Worm (Caenorhabditis elegans) whole organism, L2 larva: ENCODE measurements around the gene sax-2.
A peak's percentile ranks its signal among the peaks of the same experiment; 100 is the strongest.

Experiments
- C34F6.9 ChIP-seq: fragments of 150-350 bp; optimal IDR thresholded peaks from 2 replicates; lab custom pipeline; 2014; ENCODE audit warnings: missing biosample characterization, missing genetic modification characterization
- F13H6.1 ChIP-seq: sonication (generic microtip); optimal IDR thresholded peaks from 2 replicates; lab custom pipeline; 2016; ENCODE audit warnings: missing genetic modification characterization, missing compliant biosample characterization
- R02D3.7 ChIP-seq: fragments of 150-350 bp; optimal IDR thresholded peaks from 2 replicates; lab custom pipeline; 2014; ENCODE audit warnings: missing biosample characterization, missing genetic modification characterization
- Y55F3AM.14 ChIP-seq: fragments of 200-800 bp; sonication (Bioruptor generic); optimal IDR thresholded peaks from 2 replicates; lab custom pipeline; 2018; ENCODE audit warnings: mild to moderate bottlenecking, missing genetic modification characterization, missing compliant biosample characterization
- ZK546.5 ChIP-seq: sonication (generic microtip); optimal IDR thresholded peaks from 2 replicates; lab custom pipeline; 2017; ENCODE audit warnings: missing biosample characterization, missing genetic modification characterization
- alr-1 ChIP-seq: fragments of 150-350 bp; optimal IDR thresholded peaks from 2 replicates; lab custom pipeline; 2014; ENCODE audit warnings: missing biosample characterization, missing genetic modification characterization
- aly-2 ChIP-seq: fragments of 150-350 bp; optimal IDR thresholded peaks from 2 replicates; lab custom pipeline; 2014; ENCODE audit warnings: missing biosample characterization, missing genetic modification characterization
- ama-1 ChIP-seq: fragments of 150-350 bp; optimal IDR thresholded peaks from 2 replicates; lab custom pipeline; 2018; ENCODE audit warnings: inconsistent platforms
- blmp-1 ChIP-seq: sonication (generic microtip); optimal IDR thresholded peaks from 2 replicates; lab custom pipeline; 2017; ENCODE audit warnings: missing genetic modification characterization, mild to moderate bottlenecking, missing compliant biosample characterization, antibody characterized with exemption, moderate library complexity; ENCODE audit not compliant: insufficient read depth
- ceh-16 ChIP-seq: fragments of 150-350 bp; optimal IDR thresholded peaks from 2 replicates; lab custom pipeline; 2014; ENCODE audit warnings: missing biosample characterization, missing genetic modification characterization
- ceh-82 ChIP-seq: fragments of 150-350 bp; optimal IDR thresholded peaks from 2 replicates; lab custom pipeline; 2014; ENCODE audit warnings: missing biosample characterization, missing genetic modification characterization
- crh-2 ChIP-seq: sonication (generic microtip); optimal IDR thresholded peaks from 2 replicates; lab custom pipeline; 2017; ENCODE audit warnings: missing biosample characterization, missing genetic modification characterization
- dmd-4 ChIP-seq: sonication (generic microtip); optimal IDR thresholded peaks from 2 replicates; lab custom pipeline; 2017; ENCODE audit warnings: missing biosample characterization, missing genetic modification characterization
- egl-27 ChIP-seq: sonication (generic microtip); optimal IDR thresholded peaks from 3 replicates; lab custom pipeline; 2017; ENCODE audit warnings: missing biosample characterization, missing genetic modification reagents, missing genetic modification characterization
- elt-3 ChIP-seq: sonication (generic microtip); optimal IDR thresholded peaks from 2 replicates; lab custom pipeline; 2017; ENCODE audit warnings: missing biosample characterization, missing genetic modification characterization
- fos-1 ChIP-seq: fragments of 150-350 bp; optimal IDR thresholded peaks from 2 replicates; lab custom pipeline; 2014; ENCODE audit warnings: missing biosample characterization, missing genetic modification characterization
- lin-11 ChIP-seq: fragments of 150-350 bp; sonication (generic microtip); optimal IDR thresholded peaks from 2 replicates; lab custom pipeline; 2014; ENCODE audit warnings: missing biosample characterization, missing genetic modification characterization, inconsistent platforms, mixed read lengths
- lin-13 ChIP-seq: fragments of 150-350 bp; optimal IDR thresholded peaks from 2 replicates; lab custom pipeline; 2014; ENCODE audit warnings: missing biosample characterization, missing genetic modification reagents, missing genetic modification characterization
- lin-39 ChIP-seq: fragments of 150-350 bp; optimal IDR thresholded peaks from 2 replicates; lab custom pipeline; 2014; ENCODE audit warnings: missing biosample characterization, missing genetic modification reagents, missing genetic modification characterization
- lsy-2 ChIP-seq, 2 experiments: fragments of 150-350 bp in 1 of 2; sonication (generic microtip) in 1 of 2; optimal IDR thresholded peaks; 2 replicates each; lab custom pipeline; 2014 to 2017; ENCODE audit warnings: missing biosample characterization in 2 of 2, missing genetic modification characterization in 2 of 2
- mab-5 ChIP-seq: fragments of 150-350 bp; optimal IDR thresholded peaks from 2 replicates; lab custom pipeline; 2014; ENCODE audit warnings: missing biosample characterization, missing genetic modification characterization
- mbf-1 ChIP-seq: sonication (generic microtip); optimal IDR thresholded peaks from 2 replicates; lab custom pipeline; 2017; ENCODE audit warnings: missing biosample characterization, missing genetic modification characterization
- mdl-1 ChIP-seq, 2 experiments: fragments of 150-350 bp in 1 of 2; sonication (generic microtip) in 1 of 2; optimal IDR thresholded peaks; 2 replicates each; lab custom pipeline; 2017; ENCODE audit warnings: missing biosample characterization in 2 of 2, missing genetic modification characterization in 2 of 2
- nhr-10 ChIP-seq: sonication (generic microtip); optimal IDR thresholded peaks from 2 replicates; lab custom pipeline; 2017; ENCODE audit warnings: missing biosample characterization, missing genetic modification characterization
- nhr-11 ChIP-seq: fragments of 150-350 bp; optimal IDR thresholded peaks from 2 replicates; lab custom pipeline; 2014; ENCODE audit warnings: missing biosample characterization, missing genetic modification characterization
- nhr-12 ChIP-seq: fragments of 150-350 bp; optimal IDR thresholded peaks from 2 replicates; lab custom pipeline; 2014; ENCODE audit warnings: missing biosample characterization, missing genetic modification characterization
- nhr-129 ChIP-seq: fragments of 150-350 bp; optimal IDR thresholded peaks from 2 replicates; lab custom pipeline; 2014; ENCODE audit warnings: missing biosample characterization, missing genetic modification characterization
- nhr-21 ChIP-seq: fragments of 150-350 bp; optimal IDR thresholded peaks from 2 replicates; lab custom pipeline; 2014; ENCODE audit warnings: missing biosample characterization, missing genetic modification characterization
- nhr-23 ChIP-seq: fragments of 150-350 bp; optimal IDR thresholded peaks from 2 replicates; lab custom pipeline; 2014; ENCODE audit warnings: missing biosample characterization, missing genetic modification reagents, missing genetic modification characterization
- nhr-237 ChIP-seq: fragments of 150-350 bp; optimal IDR thresholded peaks from 2 replicates; lab custom pipeline; 2014; ENCODE audit warnings: missing biosample characterization, missing genetic modification characterization
- nhr-25 ChIP-seq: fragments of 150-350 bp; sonication (generic microtip); optimal IDR thresholded peaks from 3 replicates; lab custom pipeline; 2014; ENCODE audit warnings: missing biosample characterization, missing genetic modification characterization
- nhr-6 ChIP-seq: fragments of 150-350 bp; optimal IDR thresholded peaks from 2 replicates; lab custom pipeline; 2014; ENCODE audit warnings: missing biosample characterization, missing genetic modification characterization
- nhr-77 ChIP-seq: fragments of 150-350 bp; optimal IDR thresholded peaks from 2 replicates; lab custom pipeline; 2014; ENCODE audit warnings: missing biosample characterization, missing genetic modification characterization
- peb-1 ChIP-seq: fragments of 150-350 bp; optimal IDR thresholded peaks from 2 replicates; lab custom pipeline; 2014; ENCODE audit warnings: missing biosample characterization, missing genetic modification characterization
- sem-4 ChIP-seq: fragments of 150-350 bp; optimal IDR thresholded peaks from 2 replicates; lab custom pipeline; 2014; ENCODE audit warnings: missing biosample characterization, missing genetic modification reagents, missing genetic modification characterization
- sma-3 ChIP-seq: sonication (generic microtip); optimal IDR thresholded peaks from 2 replicates; lab custom pipeline; 2016; ENCODE audit warnings: missing genetic modification reagents, missing genetic modification characterization, missing compliant biosample characterization
- sma-9 ChIP-seq, 2 experiments: fragments of 150-350 bp in 1 of 2; sonication (generic microtip) in 1 of 2; optimal IDR thresholded peaks; 2 replicates each; lab custom pipeline; 2014 to 2016; ENCODE audit warnings: missing genetic modification characterization in 2 of 2, mild to moderate bottlenecking in 1 of 2, missing biosample characterization in 1 of 2, missing compliant biosample characterization in 1 of 2, missing genetic modification reagents in 1 of 2, moderate library complexity in 1 of 2
- snpc-4 ChIP-seq: fragments of 150-350 bp; optimal IDR thresholded peaks from 2 replicates; lab custom pipeline; 2014; ENCODE audit warnings: missing biosample characterization, missing genetic modification characterization
- unc-39 ChIP-seq: fragments of 150-350 bp; optimal IDR thresholded peaks from 2 replicates; lab custom pipeline; 2014; ENCODE audit warnings: missing biosample characterization, missing genetic modification characterization
- unc-62 ChIP-seq: fragments of 150-350 bp; optimal IDR thresholded peaks from 2 replicates; lab custom pipeline; 2014; ENCODE audit warnings: missing biosample characterization, missing genetic modification reagents, missing genetic modification characterization
- zag-1 ChIP-seq: fragments of 150-350 bp; optimal IDR thresholded peaks from 2 replicates; lab custom pipeline; 2014; ENCODE audit warnings: missing biosample characterization, missing genetic modification characterization
- ztf-1 ChIP-seq: fragments of 200-800 bp; sonication (Bioruptor generic); conservative IDR thresholded peaks from 2 replicates; pipeline ENCODE4 v1.3.6; 2022; ENCODE audit warnings: missing genetic modification characterization, missing compliant biosample characterization
- ztf-11 ChIP-seq: sonication (generic microtip); optimal IDR thresholded peaks from 2 replicates; lab custom pipeline; 2017; ENCODE audit warnings: missing biosample characterization, missing genetic modification characterization
- ztf-4 ChIP-seq: fragments of 150-350 bp; optimal IDR thresholded peaks from 2 replicates; lab custom pipeline; 2014; ENCODE audit warnings: missing biosample characterization, missing genetic modification characterization

sax-2 gene

DNA sequence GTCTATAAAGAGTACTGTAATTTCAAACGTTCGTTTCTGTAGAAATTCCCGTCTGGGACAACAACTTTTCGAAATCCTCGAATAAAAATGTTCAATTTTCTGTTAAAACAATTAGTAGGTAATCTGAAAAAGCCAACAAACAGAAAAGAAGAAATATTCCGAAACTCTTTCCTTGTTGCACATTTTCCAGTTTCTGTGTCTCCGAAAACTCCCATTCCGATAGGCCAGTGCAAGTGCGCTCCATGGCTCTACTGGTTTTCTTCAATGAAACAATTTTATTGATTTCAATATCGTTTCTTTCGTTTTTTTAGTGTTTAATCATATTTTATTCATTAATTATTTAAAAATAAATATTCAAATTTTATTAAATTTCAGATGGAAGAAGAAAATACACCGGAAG lies 6.9 kb upstream of the sax-2 start, which contains the start of gene F54D8.6 (continued):
- TF ChIP-seq nhr-11 (no peak), peb-1 (tag; lab: Kevin White, UChicago) (no peak), lin-39 (tag; lab: Kevin White, UChicago) (no peak), mbf-1 (tag; lab: Kevin White, UChicago) (no peak), Y55F3AM.14 (GFP tag; lab: Kevin White, UChicago) (no peak), sma-9 (GFP tag; optimal IDR thresholded peaks at IDR 0.05; lab: Kevin White, UChicago) (peak; percentile 43), sma-9 (tag; optimal IDR thresholded peaks at IDR 0.05; lab: Kevin White, UChicago) (no peak), ceh-16 (no peak), lin-11 (tag; lab: Kevin White, UChicago) (no peak), F13H6.1 (tag; lab: Kevin White, UChicago) (no peak), elt-3 (tag; lab: Kevin White, UChicago) (no peak), ztf-1 (GFP tag; lab: Robert Waterston, UW) (no peak), unc-62 (GFP tag; lab: Kevin White, UChicago) (no peak), dmd-4 (tag; lab: Kevin White, UChicago) (no peak), nhr-25 (tag; lab: Kevin White, UChicago) (peak; percentile 23), nhr-12 (tag; lab: Kevin White, UChicago) (no peak), aly-2 (tag; lab: Kevin White, UChicago) (no peak), nhr-237 (tag; lab: Kevin White, UChicago) (no peak)

DNA sequence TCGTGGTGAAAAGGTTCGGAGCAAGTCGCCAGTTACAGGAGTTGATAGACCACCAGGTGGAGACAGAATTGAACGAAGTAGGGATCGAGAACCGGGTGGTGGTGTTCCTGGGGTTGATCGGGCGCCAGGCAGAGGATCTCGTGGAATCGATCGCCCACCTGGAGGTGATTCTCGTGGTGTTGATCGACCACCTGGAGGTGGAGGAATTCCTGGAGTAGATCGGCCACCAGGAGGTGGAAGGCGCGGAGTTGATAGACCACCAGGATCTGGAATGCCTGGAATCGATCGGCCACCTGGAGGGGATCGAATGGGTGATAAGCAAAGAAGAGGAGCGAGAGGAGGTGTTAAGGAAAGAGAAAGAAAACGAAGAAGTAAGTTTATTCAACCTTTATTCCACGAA lies 4.0 kb upstream of the sax-2 start:
- TF ChIP-seq ceh-16 (no peak), ztf-4 (tag; lab: Kevin White, UChicago) (no peak)

ce11 chrIII:5106893-5107471 lies 2.5 kb upstream of the sax-2 start, which contains the start of gene dpy-17:
Gene dpy-17 (plus strand): TSS chrIII:5107330.
- TF ChIP-seq blmp-1 (tag; lab: Kevin White, UChicago) (no peak), ZK546.5 (no peak), alr-1 (tag; lab: Kevin White, UChicago) (no peak), zag-1 (tag; lab: Kevin White, UChicago) (no peak)

DNA sequence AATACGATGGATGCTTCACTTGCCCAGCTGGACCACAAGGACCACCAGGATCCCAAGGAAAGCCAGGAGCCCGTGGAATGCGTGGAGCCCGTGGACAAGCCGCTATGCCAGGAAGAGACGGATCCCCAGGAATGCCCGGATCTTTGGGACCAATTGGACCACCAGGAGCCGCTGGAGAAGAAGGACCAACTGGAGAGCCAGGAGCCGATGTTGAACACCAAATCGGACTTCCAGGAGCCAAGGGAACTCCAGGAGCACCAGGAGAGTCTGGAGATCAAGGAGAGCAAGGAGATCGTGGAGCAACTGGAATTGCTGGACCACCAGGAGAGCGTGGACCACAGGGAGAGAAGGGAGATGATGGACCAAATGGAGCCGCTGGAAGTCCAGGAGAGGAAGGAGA lies 1.5 kb upstream of the sax-2 start:
- no peak for TF ChIP-seq lin-11 (tag; lab: Kevin White, UChicago)
- TF ChIP-seq nhr-129 (tag; lab: Kevin White, UChicago), result no peak
- TF ChIP-seq nhr-6, result no peak
- TF ChIP-seq ztf-11 (tag; lab: Kevin White, UChicago), result no peak
- TF ChIP-seq nhr-11, result no peak
- TF ChIP-seq zag-1 (tag; lab: Kevin White, UChicago), result no peak
- no peak for TF ChIP-seq alr-1 (tag; lab: Kevin White, UChicago)
- TF ChIP-seq sma-3 (GFP tag; lab: Kevin White, UChicago), result no peak
- no peak for TF ChIP-seq nhr-10 (tag; lab: Kevin White, UChicago)
- TF ChIP-seq lsy-2 (tag; optimal IDR thresholded peaks at IDR 0.05; lab: Kevin White, UChicago), result no peak
- no peak for TF ChIP-seq sma-9 (GFP tag; optimal IDR thresholded peaks at IDR 0.05; lab: Kevin White, UChicago)
- TF ChIP-seq sma-9 (tag; optimal IDR thresholded peaks at IDR 0.05; lab: Kevin White, UChicago), result no peak
- no peak for TF ChIP-seq nhr-25 (tag; lab: Kevin White, UChicago)
- TF ChIP-seq ama-1 (lab: Kevin White, UChicago), result no peak
- no peak for TF ChIP-seq nhr-21 (tag; lab: Kevin White, UChicago)
- TF ChIP-seq C34F6.9, result no peak
- TF ChIP-seq ceh-82 (tag; lab: Kevin White, UChicago), result no peak
- TF ChIP-seq R02D3.7 (tag; lab: Kevin White, UChicago), result no peak

DNA sequence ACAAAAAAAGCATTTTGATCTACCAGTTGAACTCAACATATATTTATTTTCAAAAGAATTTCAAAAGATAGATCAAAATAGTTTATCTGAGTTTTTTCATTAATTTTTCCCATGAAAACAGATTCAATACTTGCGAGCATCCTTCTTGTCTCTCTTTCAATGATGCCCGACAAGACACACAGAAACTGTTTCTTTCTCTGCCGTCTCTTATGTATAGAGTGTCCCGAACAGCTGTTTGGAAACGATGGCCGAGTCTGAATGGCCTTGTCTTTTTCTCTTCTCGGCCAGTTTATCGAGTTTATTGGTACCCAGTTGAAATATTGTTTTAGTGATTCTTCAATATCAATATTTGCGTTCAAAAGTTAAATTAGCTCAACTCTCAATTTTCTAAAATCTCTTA lies 755 bp upstream of the sax-2 start:
- TF ChIP-seq elt-3 (tag; lab: Kevin White, UChicago), result no peak
- no peak for TF ChIP-seq Y55F3AM.14 (GFP tag; lab: Kevin White, UChicago)
- TF ChIP-seq nhr-25 (tag; lab: Kevin White, UChicago), result no peak
- no peak for TF ChIP-seq mbf-1 (tag; lab: Kevin White, UChicago)
- TF ChIP-seq ztf-11 (tag; lab: Kevin White, UChicago), result no peak
- TF ChIP-seq mab-5, result no peak
- peak; percentile 24 for TF ChIP-seq snpc-4
- TF ChIP-seq fos-1, result peak; percentile 30
- no peak for TF ChIP-seq nhr-23 (tag; lab: Kevin White, UChicago)
- peak; percentile 49 for TF ChIP-seq crh-2 (tag; lab: Kevin White, UChicago)
- TF ChIP-seq nhr-237 (tag; lab: Kevin White, UChicago), result no peak
- no peak for TF ChIP-seq nhr-21 (tag; lab: Kevin White, UChicago)
- no peak for TF ChIP-seq blmp-1 (tag; lab: Kevin White, UChicago)
- TF ChIP-seq sem-4 (tag; lab: Kevin White, UChicago), result peak; percentile 48
- peak; percentile 78 for TF ChIP-seq sma-9 (GFP tag; optimal IDR thresholded peaks at IDR 0.05; lab: Kevin White, UChicago)
- no peak for TF ChIP-seq sma-9 (tag; optimal IDR thresholded peaks at IDR 0.05; lab: Kevin White, UChicago)
- no peak for TF ChIP-seq nhr-77
- TF ChIP-seq egl-27 (tag; lab: Kevin White, UChicago), result no peak
- no peak for TF ChIP-seq unc-39
- TF ChIP-seq mdl-1 (tag; optimal IDR thresholded peaks at IDR 0.05; lab: Kevin White, UChicago), result no peak
- TF ChIP-seq nhr-129 (tag; lab: Kevin White, UChicago), result peak; percentile 79
- TF ChIP-seq lin-13 (GFP tag; lab: Kevin White, UChicago), result no peak
